Fruit fly (Drosophila melanogaster): ENCODE measurements around the gene CG10680.

The CG10680 gene

DNA sequence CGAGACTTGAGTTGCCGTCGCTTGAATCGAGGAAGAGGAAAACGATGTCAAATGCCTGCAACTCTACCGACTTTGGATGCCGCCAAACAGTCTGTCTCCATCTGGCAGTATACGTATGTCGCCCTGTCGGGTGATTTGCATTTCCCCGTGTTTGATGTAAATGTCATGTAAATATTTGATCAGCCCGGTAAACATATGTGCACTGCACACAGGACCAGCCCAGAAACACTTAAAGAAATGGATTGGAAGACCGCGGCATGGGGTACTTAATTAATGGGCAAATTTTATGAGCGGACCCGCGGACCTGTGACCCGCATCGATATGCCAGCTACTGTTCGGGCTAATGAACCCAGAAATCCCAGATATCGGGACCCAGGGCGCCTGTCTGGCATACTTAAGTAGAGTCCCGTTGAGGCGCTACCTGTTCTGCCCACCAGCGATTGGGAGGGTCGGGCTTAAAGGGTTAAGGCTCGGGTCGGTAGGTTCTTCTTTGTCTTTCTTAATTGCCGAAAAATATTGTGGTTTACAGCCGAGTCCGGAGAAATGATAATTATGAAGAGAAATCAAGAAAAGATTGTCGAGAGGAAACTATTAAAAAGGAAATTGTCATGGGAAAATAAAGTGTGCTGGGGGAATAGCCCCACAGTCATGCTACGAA lies 26.0 kb upstream of the CG10680 start:
- no peak for TF ChIP-seq Dif (GFP tag; optimal IDR thresholded peaks at IDR 0.05; ENCODE audit: partially characterized antibody)
- TF ChIP-seq Hr83 (GFP tag; optimal IDR thresholded peaks at IDR 0.05; ENCODE audit: poor library complexity, severe bottlenecking), result no peak
- TF ChIP-seq GATAd (GFP tag; optimal IDR thresholded peaks at IDR 0.05), result no peak
- TF ChIP-seq lola (GFP tag; optimal IDR thresholded peaks at IDR 0.05), result no peak

dm6 chr2L:19940036-19940435 lies 23.9 kb upstream of the CG10680 start:
- TF ChIP-seq lola (GFP tag; optimal IDR thresholded peaks at IDR 0.05) (no peak), psq (GFP tag; optimal IDR thresholded peaks at IDR 0.05) (no peak), Sp1 (GFP tag; optimal IDR thresholded peaks at IDR 0.05) (no peak), sage (GFP tag; optimal IDR thresholded peaks at IDR 0.05) (no peak), Hnf4 (GFP tag; optimal IDR thresholded peaks at IDR 0.05) (no peak), brk (GFP tag; optimal IDR thresholded peaks at IDR 0.05) (no peak), fru (GFP tag; optimal IDR thresholded peaks at IDR 0.05) (no peak), tai (GFP tag; optimal IDR thresholded peaks at IDR 0.05) (no peak), CG32264 (GFP tag; optimal IDR thresholded peaks at IDR 0.05) (no peak), rgr (GFP tag; optimal IDR thresholded peaks at IDR 0.05) (no peak), CG9705 (GFP tag; optimal IDR thresholded peaks at IDR 0.05) (no peak)

DNA sequence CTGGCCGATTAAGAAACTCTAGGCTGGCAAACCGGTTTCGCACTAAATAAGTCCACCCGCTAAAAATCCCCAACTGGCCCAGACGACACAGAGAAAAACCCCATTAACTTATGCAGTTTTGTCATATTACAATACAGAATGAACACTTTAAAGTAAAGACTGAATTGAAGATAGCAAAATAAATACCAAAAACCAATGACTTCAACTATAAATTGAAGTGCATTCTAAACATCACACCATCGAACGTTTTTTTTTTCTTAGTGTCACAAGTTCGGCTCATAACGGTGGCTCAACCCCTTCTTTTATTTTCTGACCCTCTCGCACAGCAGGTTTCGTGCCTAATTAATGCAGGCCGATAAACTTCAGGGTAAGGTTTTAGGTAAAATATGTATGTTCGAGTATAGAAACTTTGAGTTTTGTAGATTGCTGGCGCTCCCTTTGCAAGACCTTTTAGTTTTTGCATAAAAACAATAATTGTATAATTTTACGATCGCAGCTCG lies 22.5 kb upstream of the CG10680 start:
- TF ChIP-seq dl (GFP tag; optimal IDR thresholded peaks at IDR 0.05; ENCODE audit: insufficient read depth in 1 of 2, partially characterized antibody in 2 of 2) (no peak), sage (GFP tag; optimal IDR thresholded peaks at IDR 0.05) (no peak), jim (GFP tag; optimal IDR thresholded peaks at IDR 0.05) (no peak), lola (GFP tag; optimal IDR thresholded peaks at IDR 0.05) (no peak), Hr83 (GFP tag; optimal IDR thresholded peaks at IDR 0.05; ENCODE audit: poor library complexity, severe bottlenecking) (no peak), brk (GFP tag; optimal IDR thresholded peaks at IDR 0.05) (peak; percentile 60), N (GFP tag; optimal IDR thresholded peaks at IDR 0.05) (no peak), dmrt93B (GFP tag; optimal IDR thresholded peaks at IDR 0.05) (peak; percentile 51), Vsx2 (GFP tag; optimal IDR thresholded peaks at IDR 0.05; ENCODE audit: partially characterized antibody) (no peak), foxo (GFP tag; optimal IDR thresholded peaks at IDR 0.05) (peak in 1 of 2 experiments; percentile 82), tai (GFP tag; optimal IDR thresholded peaks at IDR 0.05) (peak; percentile 51), Abd-B (GFP tag; optimal IDR thresholded peaks at IDR 0.05) (no peak), Sp1 (GFP tag; optimal IDR thresholded peaks at IDR 0.05) (peak; percentile 43), HLH106 (tag; optimal IDR thresholded peaks at IDR 0.05) (peak; percentile 50), ey (GFP tag; optimal IDR thresholded peaks at IDR 0.05) (peak; percentile 81), CG32264 (GFP tag; optimal IDR thresholded peaks at IDR 0.05) (no peak), Myc (optimal IDR thresholded peaks at IDR 0.05) (no peak), pan (optimal IDR thresholded peaks at IDR 0.05) (no peak), Mio (GFP tag; optimal IDR thresholded peaks at IDR 0.05) (no peak), woc (GFP tag; optimal IDR thresholded peaks at IDR 0.05) (peak; percentile 22), Hnf4 (GFP tag; optimal IDR thresholded peaks at IDR 0.05) (peak; percentile 82), Hr78 (GFP tag; optimal IDR thresholded peaks at IDR 0.05) (no peak), fru (GFP tag; optimal IDR thresholded peaks at IDR 0.05) (peak; percentile 87), h (GFP tag; optimal IDR thresholded peaks at IDR 0.05) (peak; percentile 43), Dfd (GFP tag; optimal IDR thresholded peaks at IDR 0.05) (no peak), dsf (GFP tag; optimal IDR thresholded peaks at IDR 0.05; ENCODE audit: borderline replicate concordance) (no peak), Rel (GFP tag; optimal IDR thresholded peaks at IDR 0.05) (no peak), Rel (tag; optimal IDR thresholded peaks at IDR 0.05) (peak; percentile 10), Jra (GFP tag; optimal IDR thresholded peaks at IDR 0.05) (peak; percentile 14), br (GFP tag; optimal IDR thresholded peaks at IDR 0.05) (peak; percentile 82), usp (GFP tag; optimal IDR thresholded peaks at IDR 0.05) (no peak), rgr (GFP tag; optimal IDR thresholded peaks at IDR 0.05) (peak; percentile 77), CrebA (GFP tag; optimal IDR thresholded peaks at IDR 0.05; ENCODE audit: borderline replicate concordance) (no peak), sv (GFP tag; optimal IDR thresholded peaks at IDR 0.05) (peak; percentile 84), GATAd (GFP tag; optimal IDR thresholded peaks at IDR 0.05) (no peak), CG9705 (GFP tag; optimal IDR thresholded peaks at IDR 0.05) (no peak), OdsH (GFP tag; optimal IDR thresholded peaks at IDR 0.05) (peak; percentile 82), psq (GFP tag; optimal IDR thresholded peaks at IDR 0.05) (peak; percentile 62), Dif (GFP tag; optimal IDR thresholded peaks at IDR 0.05; ENCODE audit: partially characterized antibody) (no peak)

All from whole organism, wandering third instar larva.